Worm (Caenorhabditis elegans): ENCODE data around the gene bus-8A.
A peak's percentile ranks its signal among the peaks of the same experiment; 100 is the strongest.

bus-8A gene

ce11 chrX:5515459-5515858 lies 22.7 kb downstream of the bus-8A start:
- peak; percentile 39 for TF ChIP-seq sem-4 (tag; optimal IDR thresholded peaks at IDR 0.05)
- no peak for TF ChIP-seq nhr-11 (tag; optimal IDR thresholded peaks at IDR 0.05)
- TF ChIP-seq nhr-23 (tag; optimal IDR thresholded peaks at IDR 0.05), result no peak
- TF ChIP-seq nhr-129 (tag; optimal IDR thresholded peaks at IDR 0.05), result peak; percentile 3
- TF ChIP-seq snpc-4 (tag; optimal IDR thresholded peaks at IDR 0.05), result no peak
- TF ChIP-seq lin-13 (GFP tag; optimal IDR thresholded peaks at IDR 0.05), result no peak
- TF ChIP-seq sma-9 (GFP tag; optimal IDR thresholded peaks at IDR 0.05), result peak; percentile 57
- no peak for TF ChIP-seq sma-9 (tag; optimal IDR thresholded peaks at IDR 0.05)
- TF ChIP-seq ztf-11 (tag; optimal IDR thresholded peaks at IDR 0.05), result no peak
- no peak for TF ChIP-seq crh-2 (tag; optimal IDR thresholded peaks at IDR 0.05)

ce11 chrX:5516365-5516764 lies 23.6 kb downstream of the bus-8A start:
- TF ChIP-seq ztf-1 (GFP tag; conservative IDR thresholded peaks at IDR 0.05) (no peak), mdl-1 (tag; optimal IDR thresholded peaks at IDR 0.05) (no peak), egl-27 (tag; optimal IDR thresholded peaks at IDR 0.05) (no peak), mbf-1 (tag; optimal IDR thresholded peaks at IDR 0.05) (no peak), nhr-10 (tag; optimal IDR thresholded peaks at IDR 0.05) (no peak), nhr-129 (tag; optimal IDR thresholded peaks at IDR 0.05) (peak; percentile 40), fos-1 (tag; optimal IDR thresholded peaks at IDR 0.05) (no peak), nhr-11 (tag; optimal IDR thresholded peaks at IDR 0.05) (no peak), nhr-12 (tag; optimal IDR thresholded peaks at IDR 0.05) (no peak), ZK546.5 (tag; optimal IDR thresholded peaks at IDR 0.05) (no peak), nhr-25 (tag; optimal IDR thresholded peaks at IDR 0.05) (peak; percentile 18), dmd-4 (tag; optimal IDR thresholded peaks at IDR 0.05) (no peak), R02D3.7 (tag; optimal IDR thresholded peaks at IDR 0.05) (no peak), nhr-21 (tag; optimal IDR thresholded peaks at IDR 0.05) (no peak), blmp-1 (tag; optimal IDR thresholded peaks at IDR 0.05; ENCODE audit: insufficient read depth) (no peak), skn-1 (tag; optimal IDR thresholded peaks at IDR 0.05) (no peak), sma-3 (GFP tag; optimal IDR thresholded peaks at IDR 0.05) (no peak), Y55F3AM.14 (GFP tag; optimal IDR thresholded peaks at IDR 0.05) (no peak), alr-1 (tag; optimal IDR thresholded peaks at IDR 0.05) (no peak), unc-62 (GFP tag; optimal IDR thresholded peaks at IDR 0.05) (no peak), crh-2 (tag; optimal IDR thresholded peaks at IDR 0.05) (peak; percentile 42)

DNA sequence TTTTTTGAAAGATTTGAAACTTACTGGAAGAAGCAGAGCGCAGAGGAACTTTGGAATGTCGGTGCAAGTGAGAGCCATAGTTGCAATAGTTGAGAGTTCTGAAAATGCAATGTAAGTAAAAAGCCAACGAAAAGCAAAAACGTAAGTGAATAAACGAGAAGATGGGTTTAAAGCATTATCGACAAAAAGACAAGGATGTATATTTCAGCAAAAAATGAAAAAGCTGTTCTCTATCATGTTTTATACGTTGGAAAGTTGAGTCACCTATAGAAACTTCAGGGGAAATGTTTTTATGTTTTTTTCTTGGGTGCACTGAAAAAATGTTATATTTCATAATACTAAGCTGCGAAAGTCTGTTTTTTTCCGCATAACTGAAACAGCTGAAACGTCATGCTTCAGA lies 24.3 kb downstream of the bus-8A start, which contains the start of gene T23F2.5:
TSS of gene T23F2.5 (minus strand) at position 101 of the 400 bp plus-strand sequence.
- TF ChIP-seq elt-1 (tag; optimal IDR thresholded peaks at IDR 0.05) (no peak), nhr-10 (tag; optimal IDR thresholded peaks at IDR 0.05) (no peak), F13H6.1 (tag; optimal IDR thresholded peaks at IDR 0.05) (no peak), aly-2 (tag; optimal IDR thresholded peaks at IDR 0.05) (no peak), nhr-237 (tag; optimal IDR thresholded peaks at IDR 0.05) (no peak), zag-1 (tag; optimal IDR thresholded peaks at IDR 0.05) (no peak), nhr-25 (tag; optimal IDR thresholded peaks at IDR 0.05) (no peak), mab-5 (tag; optimal IDR thresholded peaks at IDR 0.05) (no peak), ZK546.5 (tag; optimal IDR thresholded peaks at IDR 0.05) (no peak), gmeb-1 (tag; optimal IDR thresholded peaks at IDR 0.05) (no peak), lsy-2 (tag; optimal IDR thresholded peaks at IDR 0.05) (no peak), unc-62 (GFP tag; optimal IDR thresholded peaks at IDR 0.05) (no peak), fos-1 (tag; optimal IDR thresholded peaks at IDR 0.05) (no peak)

DNA sequence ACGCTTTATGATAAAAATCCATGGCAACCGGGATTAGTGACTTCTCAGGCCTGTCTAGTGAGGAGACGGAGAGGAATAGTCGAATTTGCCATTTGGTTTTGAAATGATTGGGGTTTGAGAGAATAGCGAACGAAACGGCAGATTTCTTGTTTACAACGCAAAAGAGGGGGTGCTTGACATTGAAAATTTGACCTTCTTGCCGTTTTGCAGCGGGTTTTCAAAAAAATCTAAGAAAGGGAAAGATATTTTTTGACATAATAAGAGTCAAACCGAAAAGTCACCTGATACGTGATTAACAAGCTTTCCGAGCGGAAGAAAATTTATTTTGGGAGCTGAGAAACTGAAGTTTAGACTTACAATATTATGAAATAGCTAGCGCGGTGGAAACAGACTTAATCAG lies 25.1 kb downstream of the bus-8A start:
- TF ChIP-seq nhr-25 (tag; optimal IDR thresholded peaks at IDR 0.05) (peak; percentile 63), crh-2 (tag; optimal IDR thresholded peaks at IDR 0.05) (peak; percentile 12), sem-4 (tag; optimal IDR thresholded peaks at IDR 0.05) (no peak), nhr-129 (tag; optimal IDR thresholded peaks at IDR 0.05) (peak; percentile 8), blmp-1 (tag; optimal IDR thresholded peaks at IDR 0.05; ENCODE audit: insufficient read depth) (peak; percentile 15)

DNA sequence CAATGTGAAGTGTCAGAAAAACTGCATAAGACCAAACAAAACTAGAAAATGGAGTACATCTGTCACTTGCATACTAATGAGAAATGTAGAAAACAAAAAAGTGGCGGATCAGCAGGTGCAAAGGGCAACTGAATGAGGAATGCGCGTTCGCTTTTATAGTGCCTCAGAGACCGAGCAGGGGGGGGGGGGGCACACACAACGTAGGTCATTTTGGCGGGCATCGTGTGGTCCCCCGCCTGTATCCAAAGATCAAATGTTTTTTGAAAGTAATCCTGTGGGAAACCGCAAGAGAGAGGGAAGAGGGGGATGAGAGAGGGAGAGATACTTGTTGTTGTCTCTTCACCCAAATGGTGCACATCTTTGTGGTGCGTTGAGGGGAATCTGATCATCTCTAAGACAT lies 25.6 kb downstream of the bus-8A start:
- no peak for TF ChIP-seq unc-39 (tag; optimal IDR thresholded peaks at IDR 0.05)
- no peak for TF ChIP-seq egl-27 (tag; optimal IDR thresholded peaks at IDR 0.05)
- no peak for TF ChIP-seq blmp-1 (tag; optimal IDR thresholded peaks at IDR 0.05; ENCODE audit: insufficient read depth)
